Fruit fly (Drosophila melanogaster) whole organism, embryonic: ENCODE data around the gene frm.

Experiments
- BEAF-32 ChIP-seq: fragments of 200-800 bp; sonication (Bioruptor generic); optimal IDR thresholded peaks from 3 replicates; lab custom pipeline; 2017; ENCODE audit warnings: missing biosample characterization, missing genetic modification characterization, mild to moderate bottlenecking, moderate library complexity, missing genetic modification reagents
- CG10321 ChIP-seq: fragments of 200-800 bp; sonication (Bioruptor generic); IDR thresholded peaks from 2 replicates; pipeline ENCODE4 v1.3.6; 2022; ENCODE audit warnings: missing biosample characterization, missing genetic modification characterization
- CG11504 ChIP-seq: fragments of 200-800 bp; sonication (Bioruptor generic); optimal IDR thresholded peaks from 3 replicates; lab custom pipeline; 2019; ENCODE audit warnings: missing biosample characterization, mild to moderate bottlenecking, missing genetic modification characterization, moderate library complexity
- CG12391 ChIP-seq: fragments of 200-800 bp; sonication (Bioruptor generic); optimal IDR thresholded peaks from 3 replicates; lab custom pipeline; 2018; ENCODE audit warnings: missing biosample characterization, mild to moderate bottlenecking, missing genetic modification characterization, moderate library complexity
- CG12769 ChIP-seq: fragments of 200-800 bp; sonication (Bioruptor generic); optimal IDR thresholded peaks from 2 replicates; lab custom pipeline; 2019; ENCODE audit warnings: missing biosample characterization, mild to moderate bottlenecking, missing genetic modification characterization, moderate library complexity
- CG13894 ChIP-seq: fragments of 200-800 bp; sonication (Bioruptor generic); optimal IDR thresholded peaks from 3 replicates; lab custom pipeline; 2018; ENCODE audit warnings: missing biosample characterization, mild to moderate bottlenecking, missing genetic modification characterization, moderate library complexity
- CG15011 ChIP-seq: fragments of 200-800 bp; sonication (Bioruptor generic); optimal IDR thresholded peaks from 3 replicates; lab custom pipeline; 2018; ENCODE audit warnings: missing biosample characterization, mild to moderate bottlenecking, missing genetic modification characterization
- CG15269 ChIP-seq: fragments of 200-800 bp; sonication (Bioruptor generic); optimal IDR thresholded peaks from 2 replicates; lab custom pipeline; 2018; ENCODE audit warnings: missing biosample characterization, mild to moderate bottlenecking, missing genetic modification characterization, moderate library complexity
- CG2116 ChIP-seq: fragments of 200-800 bp; sonication (Bioruptor generic); optimal IDR thresholded peaks from 3 replicates; lab custom pipeline; 2018; ENCODE audit warnings: missing biosample characterization, mild to moderate bottlenecking, missing genetic modification characterization
- CG2129 ChIP-seq: fragments of 200-800 bp; sonication (Bioruptor generic); IDR thresholded peaks from 2 replicates; pipeline ENCODE4 v1.3.6; 2022; ENCODE audit warnings: missing biosample characterization, missing genetic modification characterization; ENCODE audit not compliant: partially characterized antibody
- CG30431 ChIP-seq: fragments of 200-800 bp; sonication (Bioruptor generic); optimal IDR thresholded peaks from 2 replicates; lab custom pipeline; 2017; ENCODE audit warnings: missing biosample characterization, missing genetic modification characterization
- CG31365 ChIP-seq: fragments of 200-800 bp; sonication (Bioruptor generic); optimal IDR thresholded peaks from 2 replicates; lab custom pipeline; 2018; ENCODE audit warnings: missing biosample characterization, mild to moderate bottlenecking, missing genetic modification characterization
- CG3847 ChIP-seq: fragments of 200-800 bp; sonication (Bioruptor generic); IDR thresholded peaks from 2 replicates; pipeline ENCODE4 v1.3.6; 2022; ENCODE audit warnings: missing biosample characterization, missing genetic modification characterization
- CG4282 ChIP-seq: fragments of 200-800 bp; sonication (Bioruptor generic); optimal IDR thresholded peaks from 2 replicates; lab custom pipeline; 2016; ENCODE audit warnings: missing biosample characterization, missing genetic modification characterization
- CG8281 ChIP-seq: fragments of 200-800 bp; sonication (Bioruptor generic); optimal IDR thresholded peaks from 2 replicates; lab custom pipeline; 2018; ENCODE audit warnings: missing biosample characterization, mild to moderate bottlenecking, missing genetic modification characterization, moderate library complexity
- CG8924 ChIP-seq: fragments of 200-800 bp; optimal IDR thresholded peaks from 3 replicates; lab custom pipeline; 2019; ENCODE audit warnings: missing biosample characterization, mild to moderate bottlenecking, missing genetic modification characterization, moderate library complexity
- CG9817 ChIP-seq: fragments of 200-800 bp; sonication (Bioruptor generic); optimal IDR thresholded peaks from 2 replicates; lab custom pipeline; 2018; ENCODE audit warnings: missing biosample characterization, mild to moderate bottlenecking, missing genetic modification characterization, moderate library complexity
- CG9876 ChIP-seq: fragments of 200-800 bp; sonication (Bioruptor generic); optimal IDR thresholded peaks from 2 replicates; lab custom pipeline; 2016; ENCODE audit warnings: missing biosample characterization, missing genetic modification characterization
- Deaf1 ChIP-seq: fragments of 200-800 bp; optimal IDR thresholded peaks from 3 replicates; lab custom pipeline; 2019; ENCODE audit warnings: missing biosample characterization, mild to moderate bottlenecking, missing genetic modification characterization, moderate library complexity
- Eip74EF ChIP-seq, 2 experiments: fragments of 200-800 bp in 1 of 2; fragments of >200 bp in 1 of 2; sonication (Bioruptor generic) in 1 of 2; optimal IDR thresholded peaks; 2 replicates each; lab custom pipeline; 2017 to 2019; ENCODE audit warnings: missing biosample characterization in 2 of 2, missing genetic modification characterization in 2 of 2, mild to moderate bottlenecking in 1 of 2, moderate library complexity in 1 of 2
- Elba2 ChIP-seq: fragments of 200-800 bp; sonication (Bioruptor generic); optimal IDR thresholded peaks from 3 replicates; lab custom pipeline; 2016; ENCODE audit warnings: missing biosample characterization, missing genetic modification characterization
- Ets97D ChIP-seq: fragments of 200-800 bp; sonication (Bioruptor generic); optimal IDR thresholded peaks from 3 replicates; lab custom pipeline; 2016; ENCODE audit warnings: missing biosample characterization, missing genetic modification characterization
- H2.0 ChIP-seq: fragments of 200-800 bp; sonication (Bioruptor generic); IDR thresholded peaks from 2 replicates; pipeline ENCODE4 v1.3.6; 2022; ENCODE audit warnings: missing biosample characterization, missing genetic modification characterization
- Lhr ChIP-seq: fragments of 200-800 bp; sonication (Bioruptor generic); optimal IDR thresholded peaks from 3 replicates; lab custom pipeline; 2017; ENCODE audit warnings: mild to moderate bottlenecking, missing biosample characterization, missing genetic modification reagents, missing genetic modification characterization
- Med ChIP-seq: fragments of 200-800 bp; sonication (Bioruptor generic); peaks from one replicate; lab custom pipeline; 2016; ENCODE audit warnings: missing biosample characterization, missing genetic modification characterization, mild to moderate bottlenecking, inconsistent platforms, moderate library complexity
- NfI ChIP-seq: fragments of 200-800 bp; sonication (Bioruptor generic); optimal IDR thresholded peaks from 3 replicates; lab custom pipeline; 2018; ENCODE audit warnings: missing biosample characterization, mild to moderate bottlenecking, missing genetic modification characterization, moderate library complexity
- PHDP ChIP-seq: fragments of 200-800 bp; sonication (Bioruptor generic); optimal IDR thresholded peaks from 3 replicates; lab custom pipeline; 2018; ENCODE audit warnings: missing biosample characterization, mild to moderate bottlenecking, missing genetic modification characterization, moderate library complexity
- Pdp1 ChIP-seq, 2 experiments: fragments of 200-800 bp; sonication (Bioruptor generic); optimal IDR thresholded peaks; 3 replicates each; lab custom pipeline; 2016; ENCODE audit warnings: missing biosample characterization in 2 of 2, missing genetic modification characterization in 2 of 2, mild to moderate bottlenecking in 1 of 2, moderate library complexity in 1 of 2
- Xrp1 ChIP-seq: fragments of 200-800 bp; sonication (Bioruptor generic); IDR thresholded peaks from 2 replicates; pipeline ENCODE4 v1.3.6; 2022; ENCODE audit warnings: missing biosample characterization, missing genetic modification characterization
- amos ChIP-seq: fragments of 200-800 bp; sonication (Bioruptor generic); IDR thresholded peaks from 2 replicates; pipeline ENCODE4 v1.3.6; 2022; ENCODE audit warnings: missing biosample characterization, missing genetic modification characterization; ENCODE audit not compliant: partially characterized antibody
- bsh ChIP-seq, 2 experiments: fragments of 200-800 bp; sonication (Bioruptor generic); optimal IDR thresholded peaks; 2 replicates each; lab custom pipeline; 2017 to 2018; ENCODE audit warnings: mild to moderate bottlenecking in 2 of 2, missing biosample characterization in 2 of 2, missing genetic modification characterization in 2 of 2, moderate library complexity in 1 of 2
- chinmo ChIP-seq: fragments of 200-800 bp; sonication (Bioruptor generic); IDR thresholded peaks from 4 replicates; pipeline ENCODE4 v1.3.6; 2022; ENCODE audit warnings: missing biosample characterization, missing genetic modification characterization; ENCODE audit not compliant: partially characterized antibody
- dan ChIP-seq: fragments of 200-800 bp; sonication (Bioruptor generic); IDR thresholded peaks from 2 replicates; pipeline ENCODE4 v1.3.6; 2022; ENCODE audit warnings: missing biosample characterization, missing genetic modification characterization
- fd3F ChIP-seq: fragments of 200-800 bp; sonication (Bioruptor generic); optimal IDR thresholded peaks from 2 replicates; lab custom pipeline; 2018; ENCODE audit warnings: missing biosample characterization, mild to moderate bottlenecking, missing genetic modification characterization, moderate library complexity
- fru ChIP-seq: fragments of >200 bp; optimal IDR thresholded peaks from 2 replicates; lab custom pipeline; 2017
- grau ChIP-seq: fragments of 200-800 bp; optimal IDR thresholded peaks from 3 replicates; lab custom pipeline; 2019; ENCODE audit warnings: missing biosample characterization, mild to moderate bottlenecking, missing genetic modification characterization, moderate library complexity
- gro ChIP-seq: fragments of 200-800 bp; sonication (Bioruptor generic); optimal IDR thresholded peaks from 2 replicates; lab custom pipeline; 2016; ENCODE audit warnings: missing biosample characterization, missing genetic modification characterization
- mam ChIP-seq: fragments of 200-800 bp; sonication (Bioruptor generic); optimal IDR thresholded peaks from 3 replicates; lab custom pipeline; 2016; ENCODE audit warnings: missing biosample characterization, missing genetic modification characterization
- mld ChIP-seq: fragments of 200-800 bp; sonication (Bioruptor generic); IDR thresholded peaks from 3 replicates; pipeline ENCODE4 v1.3.6; 2022; ENCODE audit warnings: missing biosample characterization, missing genetic modification characterization; ENCODE audit not compliant: partially characterized antibody
- nom ChIP-seq: fragments of 200-800 bp; sonication (Bioruptor generic); optimal IDR thresholded peaks from 2 replicates; lab custom pipeline; 2017; ENCODE audit warnings: missing biosample characterization, missing genetic modification characterization, mild to moderate bottlenecking, moderate library complexity, missing genetic modification reagents
- phol ChIP-seq: fragments of 200-800 bp; sonication (Bioruptor generic); optimal IDR thresholded peaks from 3 replicates; lab custom pipeline; 2018; ENCODE audit warnings: missing biosample characterization, mild to moderate bottlenecking, missing genetic modification characterization, moderate library complexity
- run ChIP-seq: fragments of 200-800 bp; sonication (Bioruptor generic); optimal IDR thresholded peaks from 3 replicates; lab custom pipeline; 2018; ENCODE audit warnings: missing biosample characterization, mild to moderate bottlenecking, missing genetic modification characterization
- sens ChIP-seq: fragments of 200-800 bp; sonication (Bioruptor generic); peaks from one replicate; lab custom pipeline; 2016; ENCODE audit warnings: missing biosample characterization, missing genetic modification characterization
- sens-2 ChIP-seq: fragments of 200-800 bp; sonication (Bioruptor generic); IDR thresholded peaks from 2 replicates; pipeline ENCODE4 v1.3.6; 2022; ENCODE audit warnings: missing biosample characterization, missing genetic modification characterization
- slbo ChIP-seq: fragments of 200-800 bp; sonication (Bioruptor generic); IDR thresholded peaks from 2 replicates; pipeline ENCODE4 v1.3.6; 2022; ENCODE audit warnings: missing biosample characterization, missing genetic modification characterization
- ssp ChIP-seq: fragments of 200-800 bp; sonication (Bioruptor generic); IDR thresholded peaks from 2 replicates; pipeline ENCODE4 v1.3.6; 2022; ENCODE audit warnings: missing biosample characterization, missing genetic modification characterization
- stwl ChIP-seq: fragments of 200-800 bp; sonication (Bioruptor generic); optimal IDR thresholded peaks from 3 replicates; lab custom pipeline; 2018; ENCODE audit warnings: missing biosample characterization, mild to moderate bottlenecking, missing genetic modification characterization, moderate library complexity
- trem ChIP-seq: fragments of 200-800 bp; optimal IDR thresholded peaks from 3 replicates; lab custom pipeline; 2019; ENCODE audit warnings: missing biosample characterization, mild to moderate bottlenecking, missing genetic modification characterization, moderate library complexity
- wek ChIP-seq: fragments of 200-800 bp; sonication (Bioruptor generic); optimal IDR thresholded peaks from 3 replicates; lab custom pipeline; 2018; ENCODE audit warnings: missing biosample characterization, mild to moderate bottlenecking, missing genetic modification characterization, moderate library complexity
- zf30C ChIP-seq: fragments of 200-800 bp; sonication (Bioruptor generic); optimal IDR thresholded peaks from 3 replicates; lab custom pipeline; 2018; ENCODE audit warnings: missing biosample characterization, mild to moderate bottlenecking, missing genetic modification characterization

The frm gene

DNA sequence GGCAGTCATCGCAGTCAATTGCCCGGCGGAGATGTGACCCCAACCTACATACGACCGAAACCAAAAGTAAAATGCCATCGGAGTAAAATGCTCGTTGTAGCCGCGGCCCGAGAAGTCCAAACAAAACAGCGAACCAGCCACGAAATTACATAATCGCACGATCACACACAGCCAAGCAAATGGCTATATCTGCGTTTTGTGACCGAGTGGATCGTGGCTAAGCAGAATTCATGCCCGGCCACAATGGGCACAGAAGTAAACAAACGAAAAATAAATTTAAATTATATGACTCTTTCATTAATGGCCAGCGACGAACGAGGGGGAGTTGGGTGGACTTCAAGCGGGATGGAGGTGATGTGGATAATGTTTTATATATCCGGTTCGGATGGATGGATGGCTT, 18.8 kb upstream of the frm start:
- TF ChIP-seq CG15011 (no peak), CG10321 (no peak), mld (GFP tag; lab: Robert Waterston, UW) (no peak), NfI (GFP tag; lab: Kevin White, UChicago) (no peak), Lhr (GFP tag; lab: Kevin White, UChicago) (no peak), chinmo (GFP tag; lab: Robert Waterston, UW) (0 out of 4 replicates have a peak, but pooled peaks have one; percentile 59), sens-2 (GFP tag; lab: Robert Waterston, UW) (no peak), nom (no peak), Ets97D (GFP tag; lab: Kevin White, UChicago) (no peak), sens (GFP tag; lab: Kevin White, UChicago) (peak; percentile 47), phol (tag; lab: Kevin White, UChicago) (no peak), CG9817 (tag; lab: Kevin White, UChicago) (no peak), fd3F (GFP tag; lab: Kevin White, UChicago) (no peak), Med (GFP tag; lab: Kevin White, UChicago) (peak; percentile 55), CG4282 (GFP tag; lab: Kevin White, UChicago) (no peak), dan (GFP tag; lab: Robert Waterston, UW) (no peak), amos (GFP tag; lab: Robert Waterston, UW) (no peak), CG12391 (no peak), CG15269 (no peak), zf30C (GFP tag; lab: Kevin White, UChicago) (no peak), stwl (tag; lab: Kevin White, UChicago) (no peak), ssp (GFP tag; lab: Robert Waterston, UW) (no peak), Deaf1 (tag; lab: Kevin White, UChicago) (peak; percentile 63), CG8281 (tag; lab: Kevin White, UChicago) (no peak), mam (GFP tag; lab: Kevin White, UChicago) (no peak), PHDP (tag; lab: Kevin White, UChicago) (no peak), CG30431 (GFP tag; lab: Kevin White, UChicago) (no peak), CG2129 (GFP tag; lab: Robert Waterston, UW) (no peak), bsh (GFP tag; optimal IDR thresholded peaks at IDR 0.05; lab: Kevin White, UChicago) (no peak), slbo (0 out of 2 replicates have a peak, but pooled peaks have one; percentile 8), CG12769 (peak; percentile 88), BEAF-32 (GFP tag; lab: Kevin White, UChicago) (no peak), CG11504 (tag; lab: Kevin White, UChicago) (no peak), grau (tag; lab: Kevin White, UChicago) (no peak), wek (no peak), CG3847 (GFP tag; lab: Robert Waterston, UW) (no peak), CG13894 (tag; lab: Kevin White, UChicago) (peak; percentile 38), trem (tag; lab: Kevin White, UChicago) (no peak), Xrp1 (GFP tag; lab: Robert Waterston, UW) (no peak), CG8924 (no peak), Pdp1 (GFP tag; optimal IDR thresholded peaks at IDR 0.05; lab: Kevin White, UChicago) (peak in 1 of 2 experiments; percentile 71), CG9876 (GFP tag; lab: Kevin White, UChicago) (no peak), run (no peak), Elba2 (no peak), CG2116 (GFP tag; lab: Kevin White, UChicago) (no peak), gro (GFP tag; lab: Kevin White, UChicago) (peak; percentile 20), H2.0 (GFP tag; lab: Robert Waterston, UW) (no peak), CG31365 (tag; lab: Kevin White, UChicago) (no peak), fru (lab: Kevin White, UChicago) (no peak), Eip74EF (GFP tag; optimal IDR thresholded peaks at IDR 0.05; lab: Kevin White, UChicago) (peak in 1 of 2 experiments; percentile 18)
